Worm (Caenorhabditis elegans): ENCODE data around the gene srd-63.

DNA sequence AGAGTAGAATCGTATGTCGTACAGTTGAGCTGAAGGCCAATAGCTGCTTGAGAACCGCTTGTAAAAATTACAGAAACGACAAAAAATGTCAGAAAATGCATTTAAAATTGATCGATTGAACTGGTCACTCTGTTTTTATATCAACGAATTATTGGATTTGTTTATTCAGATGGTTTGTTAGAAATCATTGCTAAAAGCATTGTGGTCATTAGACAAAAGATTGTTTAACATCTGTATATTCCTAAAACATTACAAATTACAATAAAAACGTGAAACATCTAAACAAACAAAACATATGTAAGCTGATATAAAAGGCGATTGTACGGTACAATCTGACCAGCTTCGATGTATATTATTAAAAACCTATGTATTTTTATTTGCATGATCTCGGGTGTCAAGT, 41.9 kb upstream of the srd-63 start, which contains the start of the genes F26D2.13 and F26D2.14:
- TF ChIP-seq lin-26 (GFP tag; IDR thresholded peaks at IDR 0.05) = no peak
- TF ChIP-seq nfya-2 (GFP tag; IDR thresholded peaks at IDR 0.05) = no peak
- TF ChIP-seq sdz-38 (tag; optimal IDR thresholded peaks at IDR 0.05) = no peak
- no peak for TF ChIP-seq hmg-20 (GFP tag; IDR thresholded peaks at IDR 0.05)
- no peak for TF ChIP-seq B0019.2 (GFP tag; conservative IDR thresholded peaks at IDR 0.05)
- no peak for TF ChIP-seq mel-28 (tag; optimal IDR thresholded peaks at IDR 0.05; ENCODE audit: borderline replicate concordance)
- no peak for TF ChIP-seq nfya-1 (tag; optimal IDR thresholded peaks at IDR 0.05; ENCODE audit: borderline replicate concordance, insufficient read depth)
- TF ChIP-seq hrde-1 (tag; optimal IDR thresholded peaks at IDR 0.05; ENCODE audit: borderline replicate concordance) = no peak
- no peak for TF ChIP-seq bed-1 (GFP tag; IDR thresholded peaks at IDR 0.05)
- TF ChIP-seq nhr-90 (tag; optimal IDR thresholded peaks at IDR 0.05) = no peak
